Worm (Caenorhabditis elegans) whole organism, L3 larva: Measurements from ENCODE around the gene B0001.4.

Source experiments
- R02D3.7 ChIP-seq: fragments of 150-350 bp; optimal IDR thresholded peaks from 2 replicates; lab custom pipeline; 2014; ENCODE audit warnings: missing biosample characterization, missing genetic modification characterization
- ZK546.5 ChIP-seq: sonication (generic microtip); optimal IDR thresholded peaks from 2 replicates; lab custom pipeline; 2017; ENCODE audit warnings: missing biosample characterization, missing genetic modification characterization
- aly-2 ChIP-seq: fragments of 150-350 bp; optimal IDR thresholded peaks from 2 replicates; lab custom pipeline; 2014; ENCODE audit warnings: missing biosample characterization, missing genetic modification characterization
- ama-1 ChIP-seq: fragments of 150-350 bp; optimal IDR thresholded peaks from 2 replicates; lab custom pipeline; 2018
- ceh-82 ChIP-seq: fragments of 150-350 bp; optimal IDR thresholded peaks from 2 replicates; lab custom pipeline; 2014; ENCODE audit warnings: missing biosample characterization, missing genetic modification characterization
- daf-12 ChIP-seq: fragments of 150-350 bp; optimal IDR thresholded peaks from 2 replicates; lab custom pipeline; 2014; ENCODE audit warnings: missing biosample characterization, missing genetic modification reagents, missing genetic modification characterization
- egl-27 ChIP-seq: sonication (generic microtip); optimal IDR thresholded peaks from 4 replicates; lab custom pipeline; 2017; ENCODE audit warnings: missing biosample characterization, missing genetic modification reagents, missing genetic modification characterization
- egl-5 ChIP-seq: fragments of 150-350 bp; optimal IDR thresholded peaks from 2 replicates; lab custom pipeline; 2017; ENCODE audit warnings: missing biosample characterization, missing genetic modification reagents, missing genetic modification characterization, inconsistent platforms
- elt-1 ChIP-seq: fragments of 150-350 bp; optimal IDR thresholded peaks from 2 replicates; lab custom pipeline; 2014; ENCODE audit warnings: missing biosample characterization, missing genetic modification characterization
- elt-2 ChIP-seq: sonication (generic microtip); optimal IDR thresholded peaks from 2 replicates; lab custom pipeline; 2016; ENCODE audit warnings: missing genetic modification reagents, mild to moderate bottlenecking, missing genetic modification characterization, missing compliant biosample characterization
- eor-1 ChIP-seq, 2 experiments: fragments of 150-350 bp; optimal IDR thresholded peaks; 2 replicates each; lab custom pipeline; 2014 to 2018; ENCODE audit warnings: missing biosample characterization in 2 of 2, missing genetic modification characterization in 2 of 2
- fkh-10 ChIP-seq: sonication (generic microtip); optimal IDR thresholded peaks from 2 replicates; lab custom pipeline; 2017; ENCODE audit warnings: missing biosample characterization, missing genetic modification reagents, missing genetic modification characterization
- fkh-2 ChIP-seq: fragments of 150-350 bp; optimal IDR thresholded peaks from 2 replicates; lab custom pipeline; 2014; ENCODE audit warnings: missing biosample characterization, missing genetic modification reagents, missing genetic modification characterization
- fos-1 ChIP-seq: fragments of 150-350 bp; optimal IDR thresholded peaks from 2 replicates; lab custom pipeline; 2014; ENCODE audit warnings: missing biosample characterization, missing genetic modification characterization
- hmg-11 ChIP-seq: sonication (generic microtip); optimal IDR thresholded peaks from 2 replicates; lab custom pipeline; 2016; ENCODE audit warnings: missing genetic modification characterization, missing compliant biosample characterization
- jun-1 ChIP-seq: fragments of 150-350 bp; optimal IDR thresholded peaks from 2 replicates; lab custom pipeline; 2014; ENCODE audit warnings: missing biosample characterization, missing genetic modification reagents, missing genetic modification characterization
- lin-15B ChIP-seq: fragments of 150-350 bp; optimal IDR thresholded peaks from 2 replicates; lab custom pipeline; 2014; ENCODE audit warnings: missing biosample characterization, missing genetic modification characterization
- lin-39 ChIP-seq: fragments of 150-350 bp; optimal IDR thresholded peaks from 2 replicates; lab custom pipeline; 2018; ENCODE audit warnings: missing biosample characterization, missing genetic modification reagents, missing genetic modification characterization
- mdl-1 ChIP-seq: fragments of 150-350 bp; optimal IDR thresholded peaks from 2 replicates; lab custom pipeline; 2014; ENCODE audit warnings: missing biosample characterization, missing genetic modification characterization
- nfya-1 ChIP-seq: sonication (generic microtip); optimal IDR thresholded peaks from 2 replicates; lab custom pipeline; 2017; ENCODE audit warnings: missing genetic modification characterization, mild to moderate bottlenecking, missing compliant biosample characterization, antibody characterized with exemption, moderate library complexity; ENCODE audit not compliant: insufficient read depth
- nhr-11 ChIP-seq: fragments of 150-350 bp; optimal IDR thresholded peaks from 2 replicates; lab custom pipeline; 2014; ENCODE audit warnings: missing biosample characterization, missing genetic modification characterization
- nhr-12 ChIP-seq: fragments of 150-350 bp; optimal IDR thresholded peaks from 2 replicates; lab custom pipeline; 2014; ENCODE audit warnings: missing biosample characterization, missing genetic modification characterization
- nhr-23 ChIP-seq: fragments of 150-350 bp; optimal IDR thresholded peaks from 2 replicates; lab custom pipeline; 2014; ENCODE audit warnings: missing biosample characterization, missing genetic modification reagents, missing genetic modification characterization
- nhr-237 ChIP-seq: fragments of 150-350 bp; optimal IDR thresholded peaks from 2 replicates; lab custom pipeline; 2014; ENCODE audit warnings: missing biosample characterization, missing genetic modification characterization
- nhr-25 ChIP-seq: sonication (generic microtip); optimal IDR thresholded peaks from 2 replicates; lab custom pipeline; 2017; ENCODE audit warnings: missing biosample characterization, missing genetic modification characterization
- nhr-28 ChIP-seq: fragments of 150-350 bp; optimal IDR thresholded peaks from 2 replicates; lab custom pipeline; 2014; ENCODE audit warnings: missing biosample characterization, missing genetic modification characterization
- nhr-43 ChIP-seq: sonication (generic microtip); optimal IDR thresholded peaks from 2 replicates; lab custom pipeline; 2016; ENCODE audit warnings: mild to moderate bottlenecking, missing genetic modification characterization, missing compliant biosample characterization; ENCODE audit not compliant: poor library complexity, severe bottlenecking
- nhr-76 ChIP-seq: fragments of 150-350 bp; sonication (generic microtip); optimal IDR thresholded peaks from 5 replicates; lab custom pipeline; 2014; ENCODE audit warnings: missing biosample characterization, missing genetic modification characterization
- nhr-77 ChIP-seq: fragments of 150-350 bp; optimal IDR thresholded peaks from 2 replicates; lab custom pipeline; 2014; ENCODE audit warnings: missing biosample characterization, missing genetic modification characterization
- pha-4 ChIP-seq: fragments of 150-350 bp; optimal IDR thresholded peaks from 2 replicates; lab custom pipeline; 2014; ENCODE audit warnings: missing biosample characterization, missing genetic modification reagents, missing genetic modification characterization
- pqm-1 ChIP-seq: fragments of 150-350 bp; optimal IDR thresholded peaks from 2 replicates; lab custom pipeline; 2017; ENCODE audit warnings: missing biosample characterization, missing genetic modification characterization, inconsistent platforms
- sea-2 ChIP-seq: fragments of 150-350 bp; sonication (generic microtip); optimal IDR thresholded peaks from 4 replicates; lab custom pipeline; 2014; ENCODE audit warnings: missing biosample characterization, missing genetic modification reagents, missing genetic modification characterization
- skn-1 ChIP-seq: fragments of 150-350 bp; optimal IDR thresholded peaks from 2 replicates; lab custom pipeline; 2014; ENCODE audit warnings: missing biosample characterization, missing genetic modification characterization
- snpc-4 ChIP-seq: fragments of 150-350 bp; optimal IDR thresholded peaks from 2 replicates; lab custom pipeline; 2014; ENCODE audit warnings: missing biosample characterization, missing genetic modification characterization
- unc-39 ChIP-seq: sonication (generic microtip); optimal IDR thresholded peaks from 4 replicates; lab custom pipeline; 2017; ENCODE audit warnings: missing biosample characterization, missing genetic modification characterization
- zag-1 ChIP-seq: fragments of 150-350 bp; optimal IDR thresholded peaks from 2 replicates; lab custom pipeline; 2014; ENCODE audit warnings: missing biosample characterization, missing genetic modification characterization
- ztf-11 ChIP-seq: fragments of 150-350 bp; optimal IDR thresholded peaks from 2 replicates; lab custom pipeline; 2014; ENCODE audit warnings: missing biosample characterization, missing genetic modification characterization
- ztf-4 ChIP-seq: fragments of 150-350 bp; optimal IDR thresholded peaks from 2 replicates; lab custom pipeline; 2014; ENCODE audit warnings: missing biosample characterization, missing genetic modification characterization

Gene B0001.4

ce11 chrIV:12131308-12132072 lies 6.5 kb downstream of the B0001.4 start:
- TF ChIP-seq ztf-4 (tag; lab: Kevin White, UChicago) (no peak), eor-1 (tag; optimal IDR thresholded peaks at IDR 0.05; lab: Kevin White, UChicago) (no peak)
- TF ChIP-seq, all 47 proteins: peak for 0

DNA sequence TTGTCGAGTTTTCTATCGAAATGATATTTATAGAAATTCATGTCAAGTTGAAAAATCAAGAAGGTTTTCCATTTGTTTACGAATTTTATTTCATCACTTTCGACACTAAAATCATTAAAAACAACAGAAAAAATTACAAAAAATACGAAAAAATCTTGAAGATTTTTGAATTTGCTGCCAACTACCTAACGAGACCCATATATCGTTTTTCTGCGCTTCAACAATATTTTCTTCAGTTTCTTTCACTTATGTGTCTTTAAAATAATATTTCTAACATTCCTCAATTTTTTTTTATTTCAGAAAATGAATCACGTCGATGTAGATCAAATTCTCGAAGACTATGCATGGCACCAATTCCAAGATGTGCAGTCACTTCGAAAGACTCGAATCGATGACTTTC lies 8.8 kb downstream of the B0001.4 start, which contains the start of gene lin-24:
TSS of gene lin-24 (plus strand) at position 301 of the 400 bp plus-strand sequence.
- TF ChIP-seq hmg-11 (tag; lab: Kevin White, UChicago) = no peak
- TF ChIP-seq, all 47 proteins: peak for 0

DNA sequence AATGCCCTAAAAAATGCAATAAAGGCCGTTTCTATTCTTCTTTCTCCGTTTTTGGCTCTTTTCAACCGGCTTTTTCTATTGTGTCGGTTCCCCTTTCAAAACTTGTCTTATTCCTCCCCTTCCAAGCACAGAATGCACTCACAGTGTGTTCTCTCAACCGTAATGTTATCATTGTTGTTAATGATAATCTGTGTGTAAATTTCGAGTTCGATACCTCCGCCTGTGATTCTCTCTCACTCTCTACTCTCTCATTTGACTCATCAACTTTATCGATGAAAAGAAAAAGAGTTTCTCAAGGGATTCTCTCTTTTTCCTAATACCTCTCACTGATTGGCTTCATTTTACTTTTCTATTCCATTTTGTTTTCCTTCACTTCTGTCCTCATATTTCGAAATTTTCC lies 9.3 kb downstream of the B0001.4 start:
- TF ChIP-seq nfya-1 (tag; lab: Kevin White, UChicago) (peak; percentile 28), skn-1 (tag; lab: Kevin White, UChicago) (no peak), fos-1 (tag; lab: Kevin White, UChicago) (no peak), ama-1 (lab: Kevin White, UChicago) (no peak), nhr-25 (tag; lab: Kevin White, UChicago) (no peak), unc-39 (tag; lab: Kevin White, UChicago) (no peak), nhr-237 (tag; lab: Kevin White, UChicago) (no peak), elt-2 (peak; percentile 47), daf-12 (tag; lab: Kevin White, UChicago) (no peak), egl-27 (tag; lab: Kevin White, UChicago) (no peak), nhr-12 (tag; lab: Kevin White, UChicago) (no peak), fkh-10 (GFP tag; lab: Kevin White, UChicago) (no peak), lin-15B (no peak), egl-5 (tag; lab: Kevin White, UChicago) (no peak), pqm-1 (tag; lab: Kevin White, UChicago) (peak; percentile 28), aly-2 (tag; lab: Kevin White, UChicago) (no peak), ceh-82 (no peak), elt-1 (tag; lab: Kevin White, UChicago) (no peak), ztf-4 (tag; lab: Kevin White, UChicago) (no peak), fkh-2 (tag; lab: Kevin White, UChicago) (no peak), ZK546.5 (tag; lab: Kevin White, UChicago) (no peak), nhr-43 (tag; lab: Kevin White, UChicago) (no peak), ztf-11 (tag; lab: Kevin White, UChicago) (no peak), snpc-4 (tag; lab: Kevin White, UChicago) (peak; percentile 7), nhr-77 (tag; lab: Kevin White, UChicago) (no peak), lin-39 (tag; lab: Kevin White, UChicago) (no peak), jun-1 (tag; lab: Kevin White, UChicago) (no peak), zag-1 (tag; lab: Kevin White, UChicago) (no peak), pha-4 (peak; percentile 23), mdl-1 (no peak), sea-2 (GFP tag; lab: Kevin White, UChicago) (no peak)

ce11 chrIV:12127838-12128237 lies 10.2 kb downstream of the B0001.4 start:
- TF ChIP-seq mdl-1 (no peak), ceh-82 (no peak), egl-5 (tag; lab: Kevin White, UChicago) (no peak), nhr-28 (tag; lab: Kevin White, UChicago) (no peak), zag-1 (tag; lab: Kevin White, UChicago) (no peak), nhr-76 (tag; lab: Kevin White, UChicago) (no peak), nhr-25 (tag; lab: Kevin White, UChicago) (peak; percentile 27), fkh-10 (GFP tag; lab: Kevin White, UChicago) (no peak), aly-2 (tag; lab: Kevin White, UChicago) (no peak), nfya-1 (tag; lab: Kevin White, UChicago) (peak; percentile 42), jun-1 (tag; lab: Kevin White, UChicago) (no peak), elt-2 (no peak), R02D3.7 (tag; lab: Kevin White, UChicago) (no peak), ZK546.5 (tag; lab: Kevin White, UChicago) (no peak), fos-1 (tag; lab: Kevin White, UChicago) (no peak), nhr-11 (tag; lab: Kevin White, UChicago) (no peak), lin-39 (tag; lab: Kevin White, UChicago) (no peak), unc-39 (tag; lab: Kevin White, UChicago) (no peak), nhr-77 (tag; lab: Kevin White, UChicago) (no peak), daf-12 (tag; lab: Kevin White, UChicago) (no peak), nhr-23 (tag; lab: Kevin White, UChicago) (no peak), snpc-4 (tag; lab: Kevin White, UChicago) (no peak), pha-4 (peak; percentile 13)
